Worm (Caenorhabditis elegans) whole organism, late embryonic: ENCODE measurements around the gene srpa-68.

ENCODE experiments used
- F13H6.1 ChIP-seq: sonication (generic microtip); optimal IDR thresholded peaks from 2 replicates; lab custom pipeline; 2016; ENCODE audit warnings: missing genetic modification characterization, missing compliant biosample characterization
- T23F11.4 ChIP-seq: fragments of 200-800 bp; sonication (Bioruptor generic); optimal IDR thresholded peaks from 2 replicates; lab custom pipeline; 2018; ENCODE audit warnings: mild to moderate bottlenecking, missing genetic modification characterization, missing compliant biosample characterization
- elt-2 ChIP-seq: sonication (generic microtip); optimal IDR thresholded peaks from 2 replicates; lab custom pipeline; 2016; ENCODE audit warnings: missing genetic modification reagents, missing genetic modification characterization, missing compliant biosample characterization
- fkh-10 ChIP-seq: fragments of 150-350 bp; optimal IDR thresholded peaks from 2 replicates; lab custom pipeline; 2014; ENCODE audit warnings: missing biosample characterization, missing genetic modification reagents, missing genetic modification characterization
- nhr-11 ChIP-seq: fragments of 150-350 bp; optimal IDR thresholded peaks from 2 replicates; lab custom pipeline; 2014; ENCODE audit warnings: missing biosample characterization, missing genetic modification characterization
- tbx-2 ChIP-seq: sonication (generic microtip); optimal IDR thresholded peaks from 2 replicates; lab custom pipeline; 2016; ENCODE audit warnings: missing genetic modification characterization, missing compliant biosample characterization

- TF ChIP-seq tbx-2 (no peak), F13H6.1 (tag; lab: Kevin White, UChicago) (no peak), nhr-11 (tag; lab: Kevin White, UChicago) (no peak), fkh-10 (no peak), elt-2 (tag; lab: Kevin White, UChicago) (no peak), T23F11.4 (GFP tag; lab: Kevin White, UChicago) (no peak)
Measured at ce11 chrV:12276946-12277345, 14.5 kb downstream of the srpa-68 start, which contains the start of gene bnc-1.
